Worm (Caenorhabditis elegans) whole organism, young adult: Measurements from ENCODE around the gene denn-4.

Experiments used
- F22D6.2 ChIP-seq: sonication (generic microtip); optimal IDR thresholded peaks from 2 replicates; lab custom pipeline; 2016; ENCODE audit warnings: mild to moderate bottlenecking, missing genetic modification characterization, missing compliant biosample characterization
- F23B12.7 ChIP-seq: sonication (generic microtip); optimal IDR thresholded peaks from 2 replicates; lab custom pipeline; 2017; ENCODE audit warnings: missing genetic modification characterization, mild to moderate bottlenecking, missing compliant biosample characterization, antibody characterized with exemption, moderate library complexity; ENCODE audit not compliant: insufficient read depth
- F33H1.4 ChIP-seq: fragments of 200-800 bp; sonication (Bioruptor generic); IDR thresholded peaks from 2 replicates; pipeline ENCODE4 v1.3.6; 2022; ENCODE audit warnings: missing genetic modification reagents, missing genetic modification characterization, missing compliant biosample characterization
- dpl-1 ChIP-seq: fragments of 150-350 bp; optimal IDR thresholded peaks from 2 replicates; lab custom pipeline; 2014; ENCODE audit warnings: missing biosample characterization, missing genetic modification reagents, missing genetic modification characterization
- ets-4 ChIP-seq: fragments of 200-800 bp; sonication (Bioruptor generic); optimal IDR thresholded peaks from 2 replicates; lab custom pipeline; 2018; ENCODE audit warnings: mild to moderate bottlenecking, missing genetic modification characterization, missing compliant biosample characterization
- lin-35 ChIP-seq, 3 experiments: fragments of 150-350 bp in 2 of 3; sonication (generic microtip) in 1 of 3; optimal IDR thresholded peaks; 2 replicates each; lab custom pipeline; 2014 to 2018; ENCODE audit warnings: missing biosample characterization in 3 of 3, missing genetic modification characterization in 3 of 3, missing genetic modification reagents in 3 of 3
- mcd-1 ChIP-seq: fragments of 200-800 bp; sonication (Bioruptor generic); IDR thresholded peaks from 2 replicates; pipeline ENCODE4 v1.3.6; 2022; ENCODE audit warnings: missing genetic modification reagents, missing genetic modification characterization, missing compliant biosample characterization
- mel-28 ChIP-seq: sonication (generic microtip); optimal IDR thresholded peaks from 2 replicates; lab custom pipeline; 2016; ENCODE audit warnings: borderline replicate concordance, mild to moderate bottlenecking, missing genetic modification characterization, missing compliant biosample characterization
- nfya-1 ChIP-seq: sonication (generic microtip); optimal IDR thresholded peaks from 2 replicates; lab custom pipeline; 2017; ENCODE audit warnings: antibody characterized with exemption, missing compliant biosample characterization, missing genetic modification characterization, borderline replicate concordance; ENCODE audit not compliant: insufficient read depth
- snpc-4 ChIP-seq, 5 experiments: fragments of 150-350 bp in 1 of 5; sonication (generic microtip) in 4 of 5; optimal IDR thresholded peaks; 2 replicates each; lab custom pipeline; 2014 to 2018; ENCODE audit warnings: missing genetic modification characterization in 5 of 5, missing biosample characterization in 3 of 5, antibody characterized with exemption in 2 of 5, mild to moderate bottlenecking in 2 of 5, missing compliant biosample characterization in 2 of 5, missing genotype in 2 of 5, moderate library complexity in 2 of 5, missing genetic modification reagents in 1 of 5

- TF ChIP-seq mel-28 (tag; lab: Kevin White, UChicago) (no peak), F22D6.2 (tag; lab: Kevin White, UChicago) (no peak), dpl-1 (no peak), lin-35 (GFP tag; optimal IDR thresholded peaks at IDR 0.05; lab: Kevin White, UChicago) (no peak), nfya-1 (tag; lab: Kevin White, UChicago) (no peak), F33H1.4 (GFP tag; lab: Robert Waterston, UW) (no peak), ets-4 (GFP tag; lab: Kevin White, UChicago) (no peak), mcd-1 (GFP tag; lab: Robert Waterston, UW) (no peak), snpc-4 (GFP tag; optimal IDR thresholded peaks at IDR 0.05; lab: Kevin White, UChicago) (no peak), snpc-4 (tag; optimal IDR thresholded peaks at IDR 0.05; lab: Kevin White, UChicago) (no peak), F23B12.7 (tag; lab: Kevin White, UChicago) (no peak)
These were observed 28.5 kb downstream of the denn-4 start for ce11 chrIV:1952312-1952711.
